Worm (Caenorhabditis elegans) whole organism, L1 larva: ENCODE measurements around the gene ehn-3.

Experiments
- ama-1 ChIP-seq: fragments of 150-350 bp; optimal IDR thresholded peaks from 2 replicates; lab custom pipeline; 2014
- elt-2 ChIP-seq: sonication (generic microtip); optimal IDR thresholded peaks from 2 replicates; lab custom pipeline; 2016; ENCODE audit warnings: missing genetic modification characterization, mild to moderate bottlenecking, inconsistent platforms, missing compliant biosample characterization, missing genetic modification reagents
- irx-1 ChIP-seq: sonication (generic microtip); optimal IDR thresholded peaks from 2 replicates; lab custom pipeline; 2016; ENCODE audit warnings: missing genetic modification characterization, missing compliant biosample characterization
- lsy-2 ChIP-seq, 2 experiments: fragments of 150-350 bp; optimal IDR thresholded peaks; 2 replicates each; lab custom pipeline; 2014; ENCODE audit warnings: missing biosample characterization in 2 of 2, missing genetic modification characterization in 2 of 2
- mdl-1 ChIP-seq, 2 experiments: fragments of 150-350 bp; optimal IDR thresholded peaks; 2 replicates each; lab custom pipeline; 2014 to 2017; ENCODE audit warnings: missing biosample characterization in 2 of 2, missing genetic modification characterization in 2 of 2, inconsistent platforms in 1 of 2
- nhr-11 ChIP-seq: fragments of 150-350 bp; optimal IDR thresholded peaks from 2 replicates; lab custom pipeline; 2014; ENCODE audit warnings: missing biosample characterization, missing genetic modification characterization
- nhr-77 ChIP-seq: fragments of 150-350 bp; optimal IDR thresholded peaks from 2 replicates; lab custom pipeline; 2014; ENCODE audit warnings: missing biosample characterization, missing genetic modification characterization
- unc-130 ChIP-seq: fragments of 150-350 bp; optimal IDR thresholded peaks from 2 replicates; lab custom pipeline; 2017; ENCODE audit warnings: missing biosample characterization, missing genetic modification characterization, inconsistent platforms
- unc-62 ChIP-seq: fragments of 150-350 bp; optimal IDR thresholded peaks from 2 replicates; lab custom pipeline; 2014; ENCODE audit warnings: missing biosample characterization, missing genetic modification reagents, missing genetic modification characterization

DNA sequence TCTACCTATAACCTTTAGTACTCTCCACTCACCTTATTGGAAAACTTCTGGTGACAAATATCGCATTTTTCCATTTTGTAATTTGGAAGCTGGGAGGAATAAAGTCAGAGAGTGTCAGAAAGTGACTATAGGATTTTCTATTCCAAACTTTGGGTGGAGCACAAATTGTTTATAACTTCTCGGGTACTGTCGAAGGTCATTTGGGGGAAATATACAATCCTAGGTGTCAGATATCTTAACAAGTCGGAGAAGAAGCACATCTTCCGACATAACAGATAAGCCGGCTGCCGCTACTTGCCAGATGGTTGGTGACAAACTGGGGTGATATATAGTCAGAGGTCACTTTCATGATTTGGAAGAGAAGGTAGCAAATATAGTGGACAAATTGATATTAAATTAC is at the start of gene ehn-3:
- TF ChIP-seq lsy-2 (tag; optimal IDR thresholded peaks at IDR 0.05; lab: Kevin White, UChicago), result no peak
- no peak for TF ChIP-seq ama-1 (lab: Kevin White, UChicago)
- no peak for TF ChIP-seq irx-1
- TF ChIP-seq unc-62 (GFP tag; lab: Kevin White, UChicago), result no peak
- TF ChIP-seq mdl-1 (tag; optimal IDR thresholded peaks at IDR 0.05; lab: Kevin White, UChicago), result no peak
- no peak for TF ChIP-seq unc-130 (tag; lab: Kevin White, UChicago)
- TF ChIP-seq nhr-77 (tag; lab: Kevin White, UChicago), result no peak
- TF ChIP-seq nhr-11, result no peak
- TF ChIP-seq elt-2 (tag; lab: Kevin White, UChicago), result no peak
